Fruit fly (Drosophila melanogaster) whole organism, embryonic: Measurements from ENCODE around the gene CG32260.

Experiments used
- Abd-B ChIP-seq: fragments of 200-800 bp; sonication (Bioruptor generic); optimal IDR thresholded peaks from 2 replicates; lab custom pipeline; 2018; ENCODE audit warnings: missing biosample characterization, mild to moderate bottlenecking, missing genetic modification characterization, moderate library complexity
- Antp ChIP-seq: fragments of 200-800 bp; sonication (Bioruptor generic); optimal IDR thresholded peaks from 3 replicates; lab custom pipeline; 2016; ENCODE audit warnings: missing biosample characterization, missing genetic modification characterization
- Bgb ChIP-seq: fragments of 200-800 bp; sonication (Bioruptor generic); IDR thresholded peaks from 2 replicates; pipeline ENCODE4 v1.3.6; 2022; ENCODE audit warnings: missing biosample characterization, missing genetic modification characterization; ENCODE audit not compliant: partially characterized antibody
- CG1024 ChIP-seq: fragments of 200-800 bp; sonication (Bioruptor generic); IDR thresholded peaks from 2 replicates; pipeline ENCODE4 v1.3.6; 2022; ENCODE audit warnings: missing biosample characterization, missing genetic modification characterization
- CG10274 ChIP-seq: fragments of 200-800 bp; sonication (Bioruptor generic); optimal IDR thresholded peaks from 3 replicates; lab custom pipeline; 2017; ENCODE audit warnings: missing biosample characterization, mild to moderate bottlenecking, missing genetic modification characterization
- CG11695 ChIP-seq: fragments of 200-800 bp; sonication (Bioruptor generic); IDR thresholded peaks from 3 replicates; pipeline ENCODE4 v1.3.6; 2022; ENCODE audit warnings: missing biosample characterization, missing genetic modification characterization
- CG14710 ChIP-seq: fragments of 200-800 bp; sonication (Bioruptor generic); optimal IDR thresholded peaks from 3 replicates; lab custom pipeline; 2019; ENCODE audit warnings: missing biosample characterization, mild to moderate bottlenecking, missing genetic modification characterization, moderate library complexity
- CG14860 ChIP-seq: fragments of 200-800 bp; sonication (Bioruptor generic); IDR thresholded peaks from 3 replicates; pipeline ENCODE4 v1.3.6; 2022; ENCODE audit warnings: missing biosample characterization, missing genetic modification characterization; ENCODE audit not compliant: partially characterized antibody
- CG15269 ChIP-seq: fragments of 200-800 bp; sonication (Bioruptor generic); optimal IDR thresholded peaks from 2 replicates; lab custom pipeline; 2018; ENCODE audit warnings: missing biosample characterization, mild to moderate bottlenecking, missing genetic modification characterization, moderate library complexity
- CG15514 ChIP-seq: fragments of 200-800 bp; sonication (Bioruptor generic); optimal IDR thresholded peaks from 3 replicates; lab custom pipeline; 2017; ENCODE audit warnings: missing biosample characterization, missing genetic modification characterization, mild to moderate bottlenecking, moderate library complexity, missing genetic modification reagents
- CG30431 ChIP-seq: fragments of 200-800 bp; sonication (Bioruptor generic); optimal IDR thresholded peaks from 2 replicates; lab custom pipeline; 2017; ENCODE audit warnings: missing biosample characterization, missing genetic modification characterization
- CG34422 ChIP-seq: fragments of 200-800 bp; sonication (Bioruptor generic); IDR thresholded peaks from 3 replicates; pipeline ENCODE4 v1.3.6; 2022; ENCODE audit warnings: missing biosample characterization, missing genetic modification characterization
- CG3726 ChIP-seq: fragments of 200-800 bp; sonication (Bioruptor generic); IDR thresholded peaks from 3 replicates; pipeline ENCODE4, ENCODE4 v1.3.6; 2022; ENCODE audit warnings: missing biosample characterization, missing genetic modification characterization
- CG3995 ChIP-seq: fragments of 200-800 bp; sonication (Bioruptor generic); optimal IDR thresholded peaks from 3 replicates; lab custom pipeline; 2016; ENCODE audit warnings: missing biosample characterization, missing genetic modification characterization
- CG6272 ChIP-seq: fragments of 200-800 bp; sonication (Bioruptor generic); IDR thresholded peaks from 2 replicates; pipeline ENCODE4 v1.3.6; 2022; ENCODE audit warnings: missing biosample characterization, missing genetic modification characterization
- CG6683 ChIP-seq: fragments of 200-800 bp; sonication (Bioruptor generic); optimal IDR thresholded peaks from 2 replicates; lab custom pipeline; 2017; ENCODE audit warnings: missing biosample characterization, mild to moderate bottlenecking, missing genetic modification characterization, missing genetic modification reagents
- CG8765 ChIP-seq: fragments of 200-800 bp; sonication (Bioruptor generic); IDR thresholded peaks from 2 replicates; pipeline ENCODE4 v1.3.6; 2022; ENCODE audit warnings: missing biosample characterization, missing genetic modification characterization
- CG9437 ChIP-seq: fragments of 200-800 bp; sonication (Bioruptor generic); optimal IDR thresholded peaks from 2 replicates; lab custom pipeline; 2018; ENCODE audit warnings: missing biosample characterization, mild to moderate bottlenecking, missing genetic modification characterization
- CG9727 ChIP-seq: fragments of 200-800 bp; sonication (Bioruptor generic); optimal IDR thresholded peaks from 3 replicates; lab custom pipeline; 2017; ENCODE audit warnings: missing biosample characterization, mild to moderate bottlenecking, missing genetic modification characterization
- CG9797 ChIP-seq: fragments of 200-800 bp; sonication (Bioruptor generic); optimal IDR thresholded peaks from 3 replicates; lab custom pipeline; 2018; ENCODE audit warnings: missing biosample characterization, mild to moderate bottlenecking, missing genetic modification characterization
- Ets65A ChIP-seq: fragments of 200-800 bp; sonication (Bioruptor generic); peaks from one replicate; lab custom pipeline; 2016; ENCODE audit warnings: missing biosample characterization, missing genetic modification characterization
- Lhr ChIP-seq: fragments of 200-800 bp; sonication (Bioruptor generic); optimal IDR thresholded peaks from 3 replicates; lab custom pipeline; 2017; ENCODE audit warnings: mild to moderate bottlenecking, missing biosample characterization, missing genetic modification reagents, missing genetic modification characterization
- Lpt ChIP-seq: fragments of >200 bp; optimal IDR thresholded peaks from 2 replicates; lab custom pipeline; 2018; ENCODE audit warnings: missing biosample characterization, missing genetic modification characterization
- Pdp1 ChIP-seq, 2 experiments: fragments of 200-800 bp; sonication (Bioruptor generic); optimal IDR thresholded peaks; 3 replicates each; lab custom pipeline; 2016; ENCODE audit warnings: missing biosample characterization in 2 of 2, missing genetic modification characterization in 2 of 2, mild to moderate bottlenecking in 1 of 2, moderate library complexity in 1 of 2
- Poxn ChIP-seq: fragments of 200-800 bp; sonication (Bioruptor generic); IDR thresholded peaks from 2 replicates; pipeline ENCODE4 v1.3.6; 2022; ENCODE audit warnings: missing biosample characterization, missing genetic modification characterization
- Ptx1 ChIP-seq: fragments of 200-800 bp; sonication (Bioruptor generic); IDR thresholded peaks from 2 replicates; pipeline ENCODE4 v1.3.6; 2022; ENCODE audit warnings: missing biosample characterization, missing genetic modification characterization
- Ravus ChIP-seq: fragments of 200-800 bp; sonication (Bioruptor generic); IDR thresholded peaks from 2 replicates; pipeline ENCODE4 v1.3.6; 2022; ENCODE audit warnings: missing biosample characterization, missing genetic modification characterization
- Sry-δ ChIP-seq: fragments of 200-800 bp; sonication (Bioruptor generic); optimal IDR thresholded peaks from 2 replicates; lab custom pipeline; 2016; ENCODE audit warnings: missing biosample characterization, missing genetic modification characterization
- Stat92E ChIP-seq, 3 experiments: fragments of >200 bp in 2 of 3; fragments of 200-800 bp in 1 of 3; sonication (Bioruptor generic) in 1 of 3; optimal IDR thresholded peaks; 2 replicates each; lab custom pipeline; 2017 to 2019; ENCODE audit warnings: missing biosample characterization in 3 of 3, missing genetic modification characterization in 3 of 3, mild to moderate bottlenecking in 1 of 3, moderate library complexity in 1 of 3
- Trl ChIP-seq, 3 experiments: fragments of >200 bp in 2 of 3; fragments of 200-800 bp in 1 of 3; sonication (Bioruptor generic) in 1 of 3; optimal IDR thresholded peaks; 2 replicates in 1 of 3; 3 replicates in 2 of 3; lab custom pipeline; 2016 to 2017; ENCODE audit warnings: missing biosample characterization in 1 of 3, missing genetic modification characterization in 1 of 3
- ash1 ChIP-seq: fragments of 200-800 bp; sonication (Bioruptor generic); optimal IDR thresholded peaks from 2 replicates; lab custom pipeline; 2018; ENCODE audit warnings: missing biosample characterization, mild to moderate bottlenecking, missing genetic modification characterization
- ato ChIP-seq: fragments of 200-800 bp; sonication (Bioruptor generic); IDR thresholded peaks from 2 replicates; pipeline ENCODE4 v1.3.6; 2022; ENCODE audit warnings: missing biosample characterization, missing genetic modification characterization; ENCODE audit not compliant: partially characterized antibody
- bab2 ChIP-seq: fragments of 200-800 bp; sonication (Bioruptor generic); optimal IDR thresholded peaks from 2 replicates; lab custom pipeline; 2016; ENCODE audit warnings: missing biosample characterization, missing genetic modification characterization
- bigmax ChIP-seq: fragments of 200-800 bp; sonication (Bioruptor generic); optimal IDR thresholded peaks from 2 replicates; lab custom pipeline; 2018; ENCODE audit warnings: missing biosample characterization, mild to moderate bottlenecking, missing genetic modification characterization
- btn ChIP-seq: fragments of 200-800 bp; sonication (Bioruptor generic); optimal IDR thresholded peaks from 2 replicates; lab custom pipeline; 2016; ENCODE audit warnings: missing biosample characterization, missing genetic modification characterization
- croc ChIP-seq: fragments of 200-800 bp; sonication (Bioruptor generic); conservative IDR thresholded peaks from 3 replicates; pipeline ENCODE4 v1.3.6; 2022; ENCODE audit warnings: missing biosample characterization, missing genetic modification characterization
- crp ChIP-seq, 2 experiments: fragments of 200-800 bp; sonication (Bioruptor generic); optimal IDR thresholded peaks; 2 replicates in 1 of 2; 3 replicates in 1 of 2; lab custom pipeline; 2017; ENCODE audit warnings: missing biosample characterization in 2 of 2, missing genetic modification characterization in 2 of 2, mild to moderate bottlenecking in 1 of 2, moderate library complexity in 1 of 2
- da ChIP-seq: fragments of 200-800 bp; sonication (Bioruptor generic); optimal IDR thresholded peaks from 2 replicates; lab custom pipeline; 2016; ENCODE audit warnings: missing biosample characterization, missing genetic modification characterization
- dimm ChIP-seq: fragments of 200-800 bp; sonication (Bioruptor generic); IDR thresholded peaks from 2 replicates; pipeline ENCODE4 v1.3.6; 2022; ENCODE audit warnings: missing biosample characterization, missing genetic modification characterization
- dpn ChIP-seq, 2 experiments: fragments of 200-800 bp; sonication (Bioruptor generic); optimal IDR thresholded peaks; 3 replicates each; lab custom pipeline; 2016; ENCODE audit warnings: missing biosample characterization in 2 of 2, missing genetic modification characterization in 2 of 2
- esg ChIP-seq: fragments of 200-800 bp; sonication (Bioruptor generic); conservative IDR thresholded peaks from 2 replicates; pipeline ENCODE4 v1.3.6; 2022; ENCODE audit warnings: missing biosample characterization, missing genetic modification characterization
- fu2 ChIP-seq: fragments of 200-800 bp; sonication (Bioruptor generic); optimal IDR thresholded peaks from 2 replicates; lab custom pipeline; 2016; ENCODE audit warnings: missing biosample characterization, missing genetic modification characterization
- grn ChIP-seq: fragments of 200-800 bp; sonication (Bioruptor generic); optimal IDR thresholded peaks from 3 replicates; lab custom pipeline; 2017; ENCODE audit warnings: missing biosample characterization, missing genetic modification characterization
- her ChIP-seq: fragments of 200-800 bp; sonication (Bioruptor generic); optimal IDR thresholded peaks from 2 replicates; lab custom pipeline; 2016; ENCODE audit warnings: missing biosample characterization, missing genetic modification characterization
- ind ChIP-seq: fragments of 200-800 bp; sonication (Bioruptor generic); optimal IDR thresholded peaks from 3 replicates; lab custom pipeline; 2016; ENCODE audit warnings: missing biosample characterization, missing genetic modification characterization
- lab ChIP-seq: fragments of 200-800 bp; sonication (Bioruptor generic); optimal IDR thresholded peaks from 3 replicates; lab custom pipeline; 2017; ENCODE audit warnings: missing biosample characterization, missing genetic modification characterization, mild to moderate bottlenecking, moderate library complexity, missing genetic modification reagents
- nmo ChIP-seq: fragments of 200-800 bp; sonication (Bioruptor generic); optimal IDR thresholded peaks from 2 replicates; lab custom pipeline; 2018; ENCODE audit warnings: missing biosample characterization, mild to moderate bottlenecking, missing genetic modification characterization, moderate library complexity
- p53 ChIP-seq: fragments of 200-800 bp; sonication (Bioruptor generic); optimal IDR thresholded peaks from 2 replicates; lab custom pipeline; 2016; ENCODE audit warnings: missing biosample characterization, missing genetic modification characterization
- sisA ChIP-seq: fragments of 200-800 bp; sonication (Bioruptor generic); IDR thresholded peaks from 2 replicates; pipeline ENCODE4 v1.3.6; 2022; ENCODE audit warnings: missing biosample characterization, missing genetic modification characterization
- ttk ChIP-seq: fragments of 200-800 bp; sonication (Bioruptor generic); IDR thresholded peaks from 2 replicates; pipeline ENCODE4 v2.1.2; 2022; ENCODE audit warnings: missing biosample characterization, missing genetic modification characterization

CG32260 gene

DNA sequence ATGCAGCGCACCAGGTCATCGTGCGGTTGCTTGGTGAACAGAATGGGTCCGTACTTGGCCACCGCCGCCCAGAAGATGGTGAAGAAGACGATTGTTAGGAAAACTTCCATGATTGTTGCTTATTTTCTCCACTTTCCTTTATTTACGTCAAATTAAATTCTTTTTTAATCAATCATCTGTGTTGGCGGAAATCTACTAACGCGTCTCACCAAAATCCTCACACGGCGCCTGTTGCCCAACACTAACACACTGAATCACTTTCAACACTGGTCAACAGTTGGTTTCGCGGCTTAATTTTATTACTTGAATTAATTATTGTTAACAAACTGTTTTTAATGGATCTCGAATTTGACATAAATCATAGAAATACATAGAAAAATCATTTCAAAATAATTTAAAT lies 44.5 kb downstream of the CG32260 start, which contains the start of gene VhaM9.7-c (continued):
- TF ChIP-seq Lhr (GFP tag; lab: Kevin White, UChicago) (peak; percentile 17), Abd-B (GFP tag; lab: Kevin White, UChicago) (peak; percentile 28), CG1024 (0 out of 2 replicates have a peak, but pooled peaks have one; percentile 7), btn (GFP tag; lab: Kevin White, UChicago) (no peak), Ptx1 (GFP tag; lab: Robert Waterston, UW) (no peak), fu2 (peak; percentile 53), Bgb (GFP tag; lab: Robert Waterston, UW) (0 out of 2 replicates have a peak, but pooled peaks have one; percentile 21), bigmax (no peak), grn (GFP tag; lab: Kevin White, UChicago) (no peak), CG3995 (GFP tag; lab: Kevin White, UChicago) (no peak), her (GFP tag; lab: Kevin White, UChicago) (peak; percentile 25), Stat92E (GFP tag; optimal IDR thresholded peaks at IDR 0.05; lab: Kevin White, UChicago) (peak in 1 of 3 experiments; percentile 33), bab2 (no peak), da (GFP tag; lab: Kevin White, UChicago) (no peak), crp (GFP tag; optimal IDR thresholded peaks at IDR 0.05; lab: Kevin White, UChicago) (peak; percentile 56 to 87), Poxn (GFP tag; lab: Robert Waterston, UW) (no peak), Ets65A (GFP tag; lab: Kevin White, UChicago) (peak; percentile 94), p53 (no peak), ato (no peak), dpn (GFP tag; optimal IDR thresholded peaks at IDR 0.05; lab: Kevin White, UChicago) (peak; percentile 48 to 50), Sry-δ (peak; percentile 17), CG9437 (GFP tag; lab: Kevin White, UChicago) (peak; percentile 13), ind (GFP tag; lab: Kevin White, UChicago) (peak; percentile 38), CG9797 (GFP tag; lab: Kevin White, UChicago) (peak; percentile 52), lab (GFP tag; lab: Kevin White, UChicago) (peak; percentile 63)

DNA sequence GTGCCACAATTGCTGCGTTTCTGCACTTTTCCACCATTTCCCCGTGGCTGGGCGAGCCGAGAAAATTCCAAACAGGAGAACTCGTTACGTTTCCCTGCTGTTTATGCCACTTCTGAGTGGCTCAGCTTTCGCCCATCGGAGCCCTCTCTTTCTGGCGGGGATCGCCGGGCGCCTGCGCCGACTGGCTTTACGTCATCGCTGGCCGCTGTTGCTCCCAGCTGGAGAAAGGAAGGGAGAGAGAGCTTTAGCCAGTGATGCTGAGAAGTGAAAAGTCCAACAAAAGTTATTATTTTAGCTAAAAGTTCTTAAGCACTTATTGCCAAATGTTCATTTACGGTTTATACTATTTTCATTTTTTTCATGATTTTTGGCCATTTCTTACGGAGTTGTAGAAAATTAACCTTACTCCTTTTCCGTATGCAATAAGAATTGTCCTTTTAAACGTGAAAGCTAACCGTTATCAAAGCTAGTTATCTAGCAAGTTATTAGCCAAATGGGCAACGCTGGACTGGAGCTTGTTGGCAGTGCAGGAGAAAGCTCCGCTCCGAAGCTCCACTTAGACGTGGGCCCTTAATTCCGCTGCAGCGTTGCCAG lies 45.9 kb downstream of the CG32260 start, which contains the start of the genes Teh2 and tipE:
Teh2 (minus strand) TSS at position 94 of the 594 bp plus-strand sequence.
tipE (plus strand) TSS at position 570 of the 594 bp plus-strand sequence.
- peak in 1 of 2 experiments; percentile 50 for TF ChIP-seq Pdp1 (GFP tag; optimal IDR thresholded peaks at IDR 0.05; lab: Kevin White, UChicago)
- TF ChIP-seq ttk (GFP tag; lab: Robert Waterston, UW): no peak
- TF ChIP-seq CG9727 (GFP tag; lab: Kevin White, UChicago): no peak
- TF ChIP-seq Lpt (GFP tag; lab: Kevin White, UChicago): no peak
- TF ChIP-seq CG15269: no peak
- no peak for TF ChIP-seq sisA (GFP tag; lab: Robert Waterston, UW)
- TF ChIP-seq ash1 (GFP tag; lab: Kevin White, UChicago): no peak
- TF ChIP-seq Antp (GFP tag; lab: Kevin White, UChicago): no peak
- TF ChIP-seq esg: no peak
- peak; percentile 3 to 18 for TF ChIP-seq Trl (optimal IDR thresholded peaks at IDR 0.05; lab: Kevin White, UChicago)
- TF ChIP-seq Trl (GFP tag; optimal IDR thresholded peaks at IDR 0.05; lab: Kevin White, UChicago): no peak
- no peak for TF ChIP-seq CG10274 (GFP tag; lab: Kevin White, UChicago)
- TF ChIP-seq CG14860 (GFP tag; lab: Robert Waterston, UW): no peak
- peak; percentile 3 for TF ChIP-seq CG3995 (GFP tag; lab: Kevin White, UChicago)
- no peak for TF ChIP-seq CG6683
- peak; percentile 5 for TF ChIP-seq CG15514 (GFP tag; lab: Kevin White, UChicago)
- TF ChIP-seq CG6272 (GFP tag; lab: Robert Waterston, UW): no peak
- TF ChIP-seq CG11695 (GFP tag; lab: Robert Waterston, UW): no peak
- TF ChIP-seq CG9437 (GFP tag; lab: Kevin White, UChicago): peak; percentile 23
- TF ChIP-seq CG34422 (GFP tag; lab: Robert Waterston, UW): no peak
- no peak for TF ChIP-seq nmo (GFP tag; lab: Kevin White, UChicago)
- TF ChIP-seq CG30431 (GFP tag; lab: Kevin White, UChicago): no peak
- TF ChIP-seq CG8765 (GFP tag; lab: Robert Waterston, UW): no peak
- TF ChIP-seq dimm (GFP tag; lab: Robert Waterston, UW): no peak
- no peak for TF ChIP-seq croc
- no peak for TF ChIP-seq CG14710 (tag; lab: Kevin White, UChicago)
- no peak for TF ChIP-seq CG3726 (GFP tag; lab: Robert Waterston, UW)
- TF ChIP-seq Ravus (GFP tag; lab: Robert Waterston, UW): no peak
